Fruit fly (Drosophila melanogaster) whole organism, embryonic: ENCODE results near the gene wrd.

Experiments
- ATbp ChIP-seq: fragments of 200-800 bp; sonication (Bioruptor generic); optimal IDR thresholded peaks from 2 replicates; lab custom pipeline; 2017; ENCODE audit warnings: missing biosample characterization, mild to moderate bottlenecking, missing genetic modification characterization, missing genetic modification reagents
- Atf3 ChIP-seq: fragments of 200-800 bp; sonication (Bioruptor generic); optimal IDR thresholded peaks from 3 replicates; lab custom pipeline; 2016; ENCODE audit warnings: missing biosample characterization, missing genetic modification characterization
- Blimp-1 ChIP-seq: fragments of 200-800 bp; sonication (Bioruptor generic); optimal IDR thresholded peaks from 3 replicates; lab custom pipeline; 2018; ENCODE audit warnings: missing biosample characterization, missing genetic modification characterization, mild to moderate bottlenecking, moderate library complexity, missing genetic modification reagents
- CG15073 ChIP-seq: fragments of 200-800 bp; sonication (Bioruptor generic); optimal IDR thresholded peaks from 2 replicates; lab custom pipeline; 2016; ENCODE audit warnings: missing biosample characterization, missing genetic modification characterization
- CG15696 ChIP-seq: fragments of 200-800 bp; sonication (Bioruptor generic); optimal IDR thresholded peaks from 2 replicates; lab custom pipeline; 2019; ENCODE audit warnings: missing biosample characterization, mild to moderate bottlenecking, missing genetic modification characterization, moderate library complexity
- CG16779 ChIP-seq: fragments of 200-800 bp; sonication (Bioruptor generic); IDR thresholded peaks from 2 replicates; pipeline ENCODE4 v1.3.6; 2022; ENCODE audit warnings: missing biosample characterization, missing genetic modification characterization
- CG17328 ChIP-seq: fragments of 200-800 bp; sonication (Bioruptor generic); IDR thresholded peaks from 2 replicates; pipeline ENCODE4 v1.3.6; 2022; ENCODE audit warnings: missing biosample characterization, missing genetic modification characterization
- CG17385 ChIP-seq: fragments of 200-800 bp; sonication (Bioruptor generic); optimal IDR thresholded peaks from 3 replicates; lab custom pipeline; 2018; ENCODE audit warnings: missing biosample characterization, mild to moderate bottlenecking, missing genetic modification characterization
- CG17802 ChIP-seq: fragments of 200-800 bp; sonication (Bioruptor generic); optimal IDR thresholded peaks from 2 replicates; lab custom pipeline; 2018; ENCODE audit warnings: missing biosample characterization, mild to moderate bottlenecking, missing genetic modification characterization, moderate library complexity
- CG17829 ChIP-seq: fragments of 200-800 bp; optimal IDR thresholded peaks from 2 replicates; lab custom pipeline; 2019; ENCODE audit warnings: missing biosample characterization, mild to moderate bottlenecking, missing genetic modification characterization, moderate library complexity
- CG18764 ChIP-seq: fragments of 200-800 bp; sonication (Bioruptor generic); optimal IDR thresholded peaks from 3 replicates; lab custom pipeline; 2016; ENCODE audit warnings: missing biosample characterization, missing genetic modification characterization
- CG2199 ChIP-seq: fragments of 200-800 bp; sonication (Bioruptor generic); IDR thresholded peaks from 3 replicates; pipeline ENCODE4 v1.3.6; 2022; ENCODE audit warnings: missing biosample characterization, missing genetic modification characterization
- CG2712 ChIP-seq: fragments of 200-800 bp; optimal IDR thresholded peaks from 3 replicates; lab custom pipeline; 2019; ENCODE audit warnings: missing biosample characterization, mild to moderate bottlenecking, missing genetic modification characterization, moderate library complexity
- CG30431 ChIP-seq: fragments of 200-800 bp; sonication (Bioruptor generic); optimal IDR thresholded peaks from 2 replicates; lab custom pipeline; 2017; ENCODE audit warnings: missing biosample characterization, missing genetic modification characterization
- CG3726 ChIP-seq: fragments of 200-800 bp; sonication (Bioruptor generic); IDR thresholded peaks from 3 replicates; pipeline ENCODE4, ENCODE4 v1.3.6; 2022; ENCODE audit warnings: missing biosample characterization, missing genetic modification characterization
- CG4404 ChIP-seq: fragments of 200-800 bp; sonication (Bioruptor generic); IDR thresholded peaks from 2 replicates; pipeline ENCODE4 v1.3.6; 2022; ENCODE audit warnings: missing biosample characterization, missing genetic modification characterization
- CG4707 ChIP-seq: fragments of 200-800 bp; sonication (Bioruptor generic); optimal IDR thresholded peaks from 2 replicates; lab custom pipeline; 2018; ENCODE audit warnings: missing biosample characterization, mild to moderate bottlenecking, missing genetic modification characterization, moderate library complexity
- CG4820 ChIP-seq: fragments of 200-800 bp; sonication (Bioruptor generic); optimal IDR thresholded peaks from 3 replicates; lab custom pipeline; 2016; ENCODE audit warnings: missing biosample characterization, missing genetic modification characterization
- CG6254 ChIP-seq: fragments of 200-800 bp; sonication (Bioruptor generic); optimal IDR thresholded peaks from 3 replicates; lab custom pipeline; 2017; ENCODE audit warnings: mild to moderate bottlenecking, missing biosample characterization, missing genetic modification reagents, missing genetic modification characterization
- CG6654 ChIP-seq: fragments of 200-800 bp; sonication (Bioruptor generic); optimal IDR thresholded peaks from 2 replicates; lab custom pipeline; 2017; ENCODE audit warnings: missing biosample characterization, mild to moderate bottlenecking, missing genetic modification characterization
- CG9437 ChIP-seq: fragments of 200-800 bp; sonication (Bioruptor generic); optimal IDR thresholded peaks from 2 replicates; lab custom pipeline; 2018; ENCODE audit warnings: missing biosample characterization, mild to moderate bottlenecking, missing genetic modification characterization
- CG9932 ChIP-seq: fragments of 200-800 bp; sonication (Bioruptor generic); IDR thresholded peaks from 2 replicates; pipeline ENCODE4 v1.3.6; 2022; ENCODE audit warnings: missing biosample characterization, missing genetic modification characterization
- CkIIα-i1 ChIP-seq: fragments of 200-800 bp; sonication (Bioruptor generic); IDR thresholded peaks from 2 replicates; pipeline ENCODE4 v1.3.6; 2022; ENCODE audit warnings: missing biosample characterization, missing genetic modification characterization
- Doc3 ChIP-seq: fragments of 200-800 bp; sonication (Bioruptor generic); IDR thresholded peaks from 3 replicates; pipeline ENCODE4 v1.3.6; 2022; ENCODE audit warnings: missing biosample characterization, missing genetic modification characterization; ENCODE audit not compliant: partially characterized antibody
- E2f2 ChIP-seq: fragments of 200-800 bp; sonication (Bioruptor generic); IDR thresholded peaks from 2 replicates; pipeline ENCODE4 v1.3.6; 2022; ENCODE audit warnings: missing biosample characterization, missing genetic modification characterization
- Gsc ChIP-seq: fragments of 200-800 bp; sonication (Bioruptor generic); IDR thresholded peaks from 2 replicates; pipeline ENCODE4 v1.3.6; 2022; ENCODE audit warnings: missing biosample characterization, missing genetic modification characterization
- HLH4C ChIP-seq: fragments of 200-800 bp; sonication (Bioruptor generic); IDR thresholded peaks from 3 replicates; pipeline ENCODE4 v1.3.6; 2022; ENCODE audit warnings: missing biosample characterization, missing genetic modification characterization; ENCODE audit not compliant: partially characterized antibody
- Hmx ChIP-seq: fragments of 200-800 bp; sonication (Bioruptor generic); optimal IDR thresholded peaks from 2 replicates; lab custom pipeline; 2016; ENCODE audit warnings: missing biosample characterization, missing genetic modification characterization
- Nf-YC ChIP-seq: fragments of 200-800 bp; optimal IDR thresholded peaks from 3 replicates; lab custom pipeline; 2019; ENCODE audit warnings: missing biosample characterization, mild to moderate bottlenecking, missing genetic modification characterization, moderate library complexity
- Oaz ChIP-seq: fragments of 200-800 bp; sonication (Bioruptor generic); IDR thresholded peaks from 2 replicates; pipeline ENCODE4 v1.3.6; 2022; ENCODE audit warnings: missing biosample characterization, missing genetic modification characterization
- Pdp1 ChIP-seq, 2 experiments: fragments of 200-800 bp; sonication (Bioruptor generic); optimal IDR thresholded peaks; 3 replicates each; lab custom pipeline; 2016; ENCODE audit warnings: missing biosample characterization in 2 of 2, missing genetic modification characterization in 2 of 2, mild to moderate bottlenecking in 1 of 2, moderate library complexity in 1 of 2
- Sox102F ChIP-seq: fragments of 200-800 bp; sonication (Bioruptor generic); optimal IDR thresholded peaks from 2 replicates; lab custom pipeline; 2018; ENCODE audit warnings: missing biosample characterization, mild to moderate bottlenecking, missing genetic modification characterization, moderate library complexity
- Ssrp ChIP-seq: fragments of 200-800 bp; sonication (Bioruptor generic); optimal IDR thresholded peaks from 2 replicates; lab custom pipeline; 2018; ENCODE audit warnings: missing biosample characterization, mild to moderate bottlenecking, missing genetic modification characterization, moderate library complexity
- Taf1 ChIP-seq: fragments of 200-800 bp; sonication (Bioruptor generic); IDR thresholded peaks from 2 replicates; pipeline ENCODE4 v1.3.6; 2022; ENCODE audit warnings: missing biosample characterization, missing genetic modification characterization
- Usf ChIP-seq: fragments of 200-800 bp; sonication (Bioruptor generic); optimal IDR thresholded peaks from 2 replicates; lab custom pipeline; 2017; ENCODE audit warnings: missing genotype, missing biosample characterization, missing genetic modification characterization
- Vsx1 ChIP-seq: fragments of 200-800 bp; sonication (Bioruptor generic); optimal IDR thresholded peaks from 2 replicates; lab custom pipeline; 2017; ENCODE audit warnings: missing biosample characterization, mild to moderate bottlenecking, missing genetic modification characterization, missing genetic modification reagents
- chif ChIP-seq, 2 experiments: fragments of 200-800 bp; sonication (Bioruptor generic); optimal IDR thresholded peaks; 3 replicates each; lab custom pipeline; 2016; ENCODE audit warnings: missing biosample characterization in 2 of 2, missing genetic modification characterization in 2 of 2
- dmrt11E ChIP-seq: fragments of 200-800 bp; sonication (Bioruptor generic); optimal IDR thresholded peaks from 3 replicates; lab custom pipeline; 2018; ENCODE audit warnings: missing biosample characterization, mild to moderate bottlenecking, missing genetic modification characterization, moderate library complexity
- gem ChIP-seq: fragments of 200-800 bp; sonication (Bioruptor generic); optimal IDR thresholded peaks from 2 replicates; lab custom pipeline; 2019; ENCODE audit warnings: missing biosample characterization, mild to moderate bottlenecking, missing genetic modification characterization, moderate library complexity
- hth ChIP-seq: fragments of >200 bp; optimal IDR thresholded peaks from 2 replicates; lab custom pipeline; 2017; ENCODE audit warnings: inconsistent platforms
- jigr1 ChIP-seq: fragments of 200-800 bp; sonication (Bioruptor generic); IDR thresholded peaks from 3 replicates; pipeline ENCODE4 v1.3.6; 2022; ENCODE audit warnings: missing biosample characterization, missing genetic modification characterization
- kah ChIP-seq: fragments of 200-800 bp; sonication (Bioruptor generic); optimal IDR thresholded peaks from 2 replicates; lab custom pipeline; 2018; ENCODE audit warnings: missing biosample characterization, mild to moderate bottlenecking, missing genetic modification characterization
- kni ChIP-seq: fragments of 200-800 bp; sonication (Bioruptor generic); optimal IDR thresholded peaks from 3 replicates; lab custom pipeline; 2017; ENCODE audit warnings: mild to moderate bottlenecking, missing biosample characterization, missing genetic modification reagents, missing genetic modification characterization
- luna ChIP-seq: fragments of 200-800 bp; sonication (Bioruptor generic); optimal IDR thresholded peaks from 2 replicates; lab custom pipeline; 2016; ENCODE audit warnings: missing biosample characterization, missing genetic modification characterization
- sima ChIP-seq: fragments of 200-800 bp; sonication (Bioruptor generic); optimal IDR thresholded peaks from 2 replicates; lab custom pipeline; 2016; ENCODE audit warnings: missing biosample characterization, missing genetic modification characterization
- so ChIP-seq: fragments of 200-800 bp; sonication (Bioruptor generic); IDR thresholded peaks from 3 replicates; pipeline ENCODE4 v1.3.6; 2022; ENCODE audit warnings: missing biosample characterization, missing genetic modification characterization
- sob ChIP-seq: fragments of 200-800 bp; sonication (Bioruptor generic); IDR thresholded peaks from 2 replicates; pipeline ENCODE4 v1.3.6; 2022; ENCODE audit warnings: missing biosample characterization, missing genetic modification characterization
- sug ChIP-seq: fragments of 200-800 bp; optimal IDR thresholded peaks from 2 replicates; lab custom pipeline; 2019; ENCODE audit warnings: missing biosample characterization, mild to moderate bottlenecking, missing genetic modification characterization, moderate library complexity

The wrd gene

dm6 chr3R:18171983-18172967, 4.7 kb downstream of the wrd start (continued):
- TF ChIP-seq CG6654 (GFP tag; lab: Kevin White, UChicago) = peak; percentile 82
- TF ChIP-seq sug (tag; lab: Kevin White, UChicago) = peak; percentile 89
- peak; percentile 69 for TF ChIP-seq Gsc (GFP tag; lab: Robert Waterston, UW)
- TF ChIP-seq CG30431 (GFP tag; lab: Kevin White, UChicago) = peak; percentile 87
- TF ChIP-seq CG4707 (GFP tag; lab: Kevin White, UChicago) = peak; percentile 85
- peak; percentile 72 for TF ChIP-seq CG3726 (GFP tag; lab: Robert Waterston, UW)
- TF ChIP-seq gem (tag; lab: Kevin White, UChicago) = peak; percentile 96
- peak; percentile 54 for TF ChIP-seq CG17802
- TF ChIP-seq hth (lab: Kevin White, UChicago) = no peak
- peak; percentile 78 for TF ChIP-seq Hmx (GFP tag; lab: Kevin White, UChicago)
- TF ChIP-seq Taf1 = peak; percentile 73
- peak; percentile 96 for TF ChIP-seq Sox102F (GFP tag; lab: Kevin White, UChicago)
- TF ChIP-seq CG2199 (GFP tag; lab: Robert Waterston, UW) = peak; percentile 65; the same call in 1 of the 3 replicates
- peak; percentile 86 to 92 for TF ChIP-seq Pdp1 (GFP tag; optimal IDR thresholded peaks at IDR 0.05; lab: Kevin White, UChicago)
- peak; percentile 91 for TF ChIP-seq CG17385
- 0 out of 2 replicates have a peak, but pooled peaks have one; percentile 15 for TF ChIP-seq CG16779 (GFP tag; lab: Robert Waterston, UW)
- TF ChIP-seq CG15696 = peak; percentile 91
- 0 out of 3 replicates have a peak, but pooled peaks have one; percentile 29 for TF ChIP-seq HLH4C (GFP tag; lab: Robert Waterston, UW)
- peak; percentile 77 for TF ChIP-seq Oaz (GFP tag; lab: Robert Waterston, UW)
- TF ChIP-seq Atf3 (GFP tag; lab: Kevin White, UChicago) = peak; percentile 88
- TF ChIP-seq Vsx1 (GFP tag; lab: Kevin White, UChicago) = peak; percentile 85
- TF ChIP-seq Ssrp = peak; percentile 98
- peak; percentile 96 for TF ChIP-seq CG2712
- no peak for TF ChIP-seq CkIIα-i1 (GFP tag; lab: Robert Waterston, UW)
- peak; percentile 90 for TF ChIP-seq CG18764 (GFP tag; lab: Kevin White, UChicago)
- TF ChIP-seq Nf-YC (tag; lab: Kevin White, UChicago) = peak; percentile 86
- peak; percentile 79 for TF ChIP-seq Usf
- TF ChIP-seq dmrt11E (tag; lab: Kevin White, UChicago) = peak; percentile 91
- peak; percentile 90 for TF ChIP-seq sob (GFP tag; lab: Robert Waterston, UW)
- TF ChIP-seq CG6254 (GFP tag; lab: Kevin White, UChicago) = peak; percentile 91
- TF ChIP-seq luna = peak; percentile 52
- TF ChIP-seq CG15073 (GFP tag; lab: Kevin White, UChicago) = peak; percentile 63
- peak; percentile 92 for TF ChIP-seq CG17829
- TF ChIP-seq jigr1 (GFP tag; lab: Robert Waterston, UW) = peak; percentile 48; the same call in 2 of the 3 replicates
- peak; percentile 94 for TF ChIP-seq ATbp
- TF ChIP-seq kah (GFP tag; lab: Kevin White, UChicago) = peak; percentile 84
- peak; percentile 88 to 93 for TF ChIP-seq chif (GFP tag; optimal IDR thresholded peaks at IDR 0.05; lab: Kevin White, UChicago)
- peak; percentile 82 for TF ChIP-seq CG9932
- TF ChIP-seq Doc3 (GFP tag; lab: Robert Waterston, UW) = peak; percentile 38; the same call in 1 of the 3 replicates
- TF ChIP-seq CG4820 (GFP tag; lab: Kevin White, UChicago) = peak; percentile 93
- TF ChIP-seq sima (GFP tag; lab: Kevin White, UChicago) = peak; percentile 58
- TF ChIP-seq E2f2 = peak; percentile 66
- peak; percentile 87 for TF ChIP-seq CG17328
- peak; percentile 84 for TF ChIP-seq CG4404 (GFP tag; lab: Robert Waterston, UW)
- TF ChIP-seq so (GFP tag; lab: Robert Waterston, UW) = peak; percentile 90
- peak; percentile 92 for TF ChIP-seq CG9437 (GFP tag; lab: Kevin White, UChicago)
- TF ChIP-seq kni (GFP tag; lab: Kevin White, UChicago) = peak; percentile 85
- peak; percentile 91 for TF ChIP-seq Blimp-1
